Fruit fly (Drosophila melanogaster) whole organism, prepupa: Measurements from ENCODE around the gene TM9SF3.
A peak's percentile ranks its signal among the peaks of the same experiment; 100 is the strongest.

ENCODE experiments used
- Blimp-1 ChIP-seq: fragments of 200-800 bp; sonication (Bioruptor generic); optimal IDR thresholded peaks from 3 replicates; lab custom pipeline; 2017; ENCODE audit warnings: missing biosample characterization, missing genetic modification characterization, mild to moderate bottlenecking, moderate library complexity, missing genetic modification reagents
- CG10631 ChIP-seq: fragments of 200-800 bp; sonication (Bioruptor generic); optimal IDR thresholded peaks from 2 replicates; lab custom pipeline; 2016; ENCODE audit warnings: missing biosample characterization, missing genetic modification characterization
- CG10669 ChIP-seq: fragments of 200-800 bp; sonication (Bioruptor generic); optimal IDR thresholded peaks from 3 replicates; lab custom pipeline; 2018; ENCODE audit warnings: missing biosample characterization, mild to moderate bottlenecking, missing genetic modification characterization, moderate library complexity
- CG11294 ChIP-seq: fragments of 200-800 bp; sonication (Bioruptor generic); IDR thresholded peaks from 2 replicates; pipeline ENCODE4 v1.3.6; 2022; ENCODE audit warnings: missing biosample characterization, missing genetic modification characterization
- CG11762 ChIP-seq: fragments of 200-800 bp; sonication (Bioruptor generic); optimal IDR thresholded peaks from 3 replicates; lab custom pipeline; 2016; ENCODE audit warnings: missing biosample characterization, missing genetic modification characterization; ENCODE audit not compliant: insufficient read depth
- CG11902 ChIP-seq: fragments of 200-800 bp; sonication (Bioruptor generic); optimal IDR thresholded peaks from 3 replicates; lab custom pipeline; 2016; ENCODE audit warnings: missing biosample characterization, missing genetic modification characterization
- CG15336 ChIP-seq: fragments of 200-800 bp; sonication (Bioruptor generic); IDR thresholded peaks from 2 replicates; pipeline ENCODE4 v1.3.6; 2022; ENCODE audit warnings: missing biosample characterization, missing genetic modification characterization
- CG1621 ChIP-seq: fragments of 200-800 bp; sonication (Bioruptor generic); optimal IDR thresholded peaks from 3 replicates; lab custom pipeline; 2018; ENCODE audit warnings: missing biosample characterization, mild to moderate bottlenecking, missing genetic modification characterization
- CG16779 ChIP-seq: fragments of 200-800 bp; sonication (Bioruptor generic); optimal IDR thresholded peaks from 3 replicates; lab custom pipeline; 2017; ENCODE audit warnings: missing biosample characterization, mild to moderate bottlenecking, missing genetic modification characterization
- CG3032 ChIP-seq: fragments of 200-800 bp; optimal IDR thresholded peaks from 2 replicates; lab custom pipeline; 2019; ENCODE audit warnings: missing biosample characterization, mild to moderate bottlenecking, missing genetic modification characterization, moderate library complexity
- CG32006 ChIP-seq: fragments of 200-800 bp; sonication (Bioruptor generic); optimal IDR thresholded peaks from 3 replicates; lab custom pipeline; 2017; ENCODE audit warnings: missing biosample characterization, mild to moderate bottlenecking, missing genetic modification characterization
- CG34406 ChIP-seq: fragments of 200-800 bp; sonication (Bioruptor generic); optimal IDR thresholded peaks from 3 replicates; lab custom pipeline; 2016; ENCODE audit warnings: missing biosample characterization, missing genetic modification characterization
- CG3919 ChIP-seq: fragments of 200-800 bp; sonication (Bioruptor generic); optimal IDR thresholded peaks from 3 replicates; lab custom pipeline; 2016; ENCODE audit warnings: missing biosample characterization, missing genetic modification characterization
- CG4318 ChIP-seq: fragments of 200-800 bp; sonication (Bioruptor generic); optimal IDR thresholded peaks from 3 replicates; lab custom pipeline; 2017; ENCODE audit warnings: missing biosample characterization, mild to moderate bottlenecking, missing genetic modification characterization
- CG6276 ChIP-seq: fragments of 200-800 bp; sonication (Bioruptor generic); optimal IDR thresholded peaks from 2 replicates; lab custom pipeline; 2017; ENCODE audit warnings: missing biosample characterization, mild to moderate bottlenecking, missing genetic modification characterization
- CG6792 ChIP-seq: fragments of 200-800 bp; sonication (Bioruptor generic); optimal IDR thresholded peaks from 3 replicates; lab custom pipeline; 2016; ENCODE audit warnings: missing biosample characterization, missing genetic modification characterization
- CG7368 ChIP-seq: fragments of 200-800 bp; sonication (Bioruptor generic); optimal IDR thresholded peaks from 3 replicates; lab custom pipeline; 2016; ENCODE audit warnings: missing biosample characterization, missing genetic modification characterization
- CG8119 ChIP-seq: fragments of 200-800 bp; sonication (Bioruptor generic); IDR thresholded peaks from 3 replicates; pipeline ENCODE4 v1.3.6; 2022; ENCODE audit warnings: missing biosample characterization, missing genetic modification characterization
- CG8319 ChIP-seq: fragments of 200-800 bp; sonication (Bioruptor generic); optimal IDR thresholded peaks from 3 replicates; lab custom pipeline; 2016; ENCODE audit warnings: missing biosample characterization, missing genetic modification characterization
- CG8632 ChIP-seq: fragments of 200-800 bp; sonication (Bioruptor generic); optimal IDR thresholded peaks from 3 replicates; lab custom pipeline; 2016; ENCODE audit warnings: missing biosample characterization, missing genetic modification characterization
- Eip75B ChIP-seq: fragments of 200-800 bp; sonication (Bioruptor generic); optimal IDR thresholded peaks from 3 replicates; lab custom pipeline; 2016; ENCODE audit warnings: missing biosample characterization, missing genetic modification characterization
- Ets21C ChIP-seq: fragments of 200-800 bp; sonication (Bioruptor generic); optimal IDR thresholded peaks from 3 replicates; lab custom pipeline; 2016; ENCODE audit warnings: missing biosample characterization, missing genetic modification characterization
- Gug ChIP-seq: fragments of 200-800 bp; sonication (Bioruptor generic); IDR thresholded peaks from 2 replicates; pipeline ENCODE4 v1.3.6; 2022; ENCODE audit warnings: missing biosample characterization, missing genetic modification characterization
- Hr38 ChIP-seq: sonication (Bioruptor generic); optimal IDR thresholded peaks from 2 replicates; lab custom pipeline; 2016; ENCODE audit warnings: missing biosample characterization, missing genetic modification characterization
- Hr39 ChIP-seq: fragments of 200-800 bp; sonication (Bioruptor generic); optimal IDR thresholded peaks from 2 replicates; lab custom pipeline; 2016; ENCODE audit warnings: missing biosample characterization, missing genetic modification characterization
- Hr4 ChIP-seq: fragments of 200-800 bp; sonication (Bioruptor generic); optimal IDR thresholded peaks from 3 replicates; lab custom pipeline; 2016; ENCODE audit warnings: missing biosample characterization, missing genetic modification characterization
- Lpt ChIP-seq: fragments of 200-800 bp; sonication (Bioruptor generic); optimal IDR thresholded peaks from 3 replicates; lab custom pipeline; 2016; ENCODE audit warnings: missing biosample characterization, missing genetic modification characterization
- Met ChIP-seq: fragments of 200-800 bp; sonication (Bioruptor generic); optimal IDR thresholded peaks from 3 replicates; lab custom pipeline; 2016; ENCODE audit warnings: missing biosample characterization, missing genetic modification characterization
- OdsH ChIP-seq: fragments of 200-800 bp; sonication (Bioruptor generic); optimal IDR thresholded peaks from 3 replicates; lab custom pipeline; 2016; ENCODE audit warnings: missing biosample characterization, missing genetic modification characterization
- Smox ChIP-seq: fragments of 200-800 bp; sonication (Bioruptor generic); optimal IDR thresholded peaks from 3 replicates; lab custom pipeline; 2016; ENCODE audit warnings: missing biosample characterization, missing genetic modification characterization
- Sox102F ChIP-seq: fragments of 200-800 bp; sonication (Bioruptor generic); optimal IDR thresholded peaks from 2 replicates; lab custom pipeline; 2016; ENCODE audit warnings: missing biosample characterization, mild to moderate bottlenecking, missing genetic modification characterization
- Sox14 ChIP-seq: fragments of 200-800 bp; sonication (Bioruptor generic); optimal IDR thresholded peaks from 3 replicates; lab custom pipeline; 2016; ENCODE audit warnings: missing biosample characterization, missing genetic modification characterization
- achi ChIP-seq: fragments of 200-800 bp; sonication (Bioruptor generic); optimal IDR thresholded peaks from 3 replicates; lab custom pipeline; 2016; ENCODE audit warnings: missing biosample characterization, missing genetic modification characterization
- acj6 ChIP-seq: fragments of 200-800 bp; sonication (Bioruptor generic); optimal IDR thresholded peaks from 3 replicates; lab custom pipeline; 2016; ENCODE audit warnings: missing biosample characterization, missing genetic modification characterization
- cyc ChIP-seq: fragments of 200-800 bp; sonication (Bioruptor generic); optimal IDR thresholded peaks from 3 replicates; lab custom pipeline; 2016; ENCODE audit warnings: missing biosample characterization, missing genetic modification characterization
- dac ChIP-seq: fragments of 200-800 bp; sonication (Bioruptor generic); optimal IDR thresholded peaks from 2 replicates; lab custom pipeline; 2017; ENCODE audit warnings: missing biosample characterization, mild to moderate bottlenecking, missing genetic modification characterization
- dsx ChIP-seq: fragments of 200-800 bp; optimal IDR thresholded peaks from 3 replicates; lab custom pipeline; 2019; ENCODE audit warnings: missing biosample characterization, mild to moderate bottlenecking, missing genetic modification characterization, moderate library complexity; ENCODE audit not compliant: poor library complexity, severe bottlenecking
- eg ChIP-seq: fragments of 200-800 bp; sonication (Bioruptor generic); IDR thresholded peaks from 3 replicates; pipeline ENCODE4 v1.3.6; 2022; ENCODE audit warnings: missing biosample characterization, missing genetic modification characterization
- esn ChIP-seq: fragments of 200-800 bp; sonication (Bioruptor generic); optimal IDR thresholded peaks from 2 replicates; lab custom pipeline; 2016; ENCODE audit warnings: missing biosample characterization, mild to moderate bottlenecking, missing genetic modification characterization, moderate library complexity
- fd59A ChIP-seq: fragments of 200-800 bp; sonication (Bioruptor generic); optimal IDR thresholded peaks from 2 replicates; lab custom pipeline; 2017; ENCODE audit warnings: missing biosample characterization, mild to moderate bottlenecking, missing genetic modification characterization, missing genetic modification reagents
- fd85E ChIP-seq: fragments of 200-800 bp; sonication (Bioruptor generic); optimal IDR thresholded peaks from 3 replicates; lab custom pipeline; 2016; ENCODE audit warnings: missing biosample characterization, missing genetic modification characterization
- lz ChIP-seq: fragments of 200-800 bp; sonication (Bioruptor generic); optimal IDR thresholded peaks from 3 replicates; lab custom pipeline; 2016; ENCODE audit warnings: missing biosample characterization, missing genetic modification characterization
- net ChIP-seq: fragments of 200-800 bp; sonication (Bioruptor generic); optimal IDR thresholded peaks from 3 replicates; lab custom pipeline; 2016; ENCODE audit warnings: missing biosample characterization, missing genetic modification characterization
- spab ChIP-seq: fragments of 200-800 bp; sonication (Bioruptor generic); optimal IDR thresholded peaks from 2 replicates; lab custom pipeline; 2017; ENCODE audit warnings: missing biosample characterization, mild to moderate bottlenecking, missing genetic modification characterization, missing genetic modification reagents
- ss ChIP-seq, 2 experiments: fragments of 200-800 bp; sonication (Bioruptor generic); optimal IDR thresholded peaks; 2 replicates in 1 of 2; 3 replicates in 1 of 2; lab custom pipeline; 2017 to 2018; ENCODE audit warnings: mild to moderate bottlenecking in 2 of 2, missing biosample characterization in 2 of 2, missing genetic modification characterization in 2 of 2, moderate library complexity in 1 of 2
- svp ChIP-seq: fragments of 200-800 bp; sonication (Bioruptor generic); peaks from one replicate; lab custom pipeline; 2016; ENCODE audit warnings: missing biosample characterization, missing genetic modification characterization
- vri ChIP-seq: fragments of 200-800 bp; sonication (Bioruptor generic); optimal IDR thresholded peaks from 3 replicates; lab custom pipeline; 2016; ENCODE audit warnings: missing biosample characterization, mild to moderate bottlenecking, missing genetic modification characterization

TM9SF3 gene

DNA sequence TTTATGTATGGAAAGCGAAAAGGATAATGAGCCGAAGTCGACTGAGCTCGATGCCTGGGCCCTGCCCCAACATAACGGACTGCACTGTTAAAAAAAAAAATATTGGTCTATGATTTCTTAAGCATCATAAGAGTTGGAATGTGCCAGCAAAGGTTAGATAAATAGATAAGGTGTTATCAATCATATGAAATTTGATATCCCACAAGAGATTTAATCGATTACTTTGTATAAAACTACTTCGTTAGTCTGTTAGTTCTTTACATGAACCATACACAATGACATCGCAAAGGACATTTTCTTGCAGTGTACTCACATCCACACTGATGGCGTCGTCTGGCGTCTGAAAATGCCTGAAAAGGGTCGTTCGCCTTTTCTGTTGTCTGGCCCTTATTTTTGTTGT lies 33.7 kb upstream of the TM9SF3 start (continued):
- no peak for TF ChIP-seq CG6276 (GFP tag; lab: Kevin White, UChicago)
- TF ChIP-seq Lpt, result peak; percentile 14
- TF ChIP-seq OdsH (GFP tag; lab: Kevin White, UChicago), result peak; percentile 38
- TF ChIP-seq achi (GFP tag; lab: Kevin White, UChicago), result peak; percentile 50
- peak; percentile 51 for TF ChIP-seq Blimp-1 (GFP tag; lab: Kevin White, UChicago)
- peak; percentile 60 for TF ChIP-seq esn

DNA sequence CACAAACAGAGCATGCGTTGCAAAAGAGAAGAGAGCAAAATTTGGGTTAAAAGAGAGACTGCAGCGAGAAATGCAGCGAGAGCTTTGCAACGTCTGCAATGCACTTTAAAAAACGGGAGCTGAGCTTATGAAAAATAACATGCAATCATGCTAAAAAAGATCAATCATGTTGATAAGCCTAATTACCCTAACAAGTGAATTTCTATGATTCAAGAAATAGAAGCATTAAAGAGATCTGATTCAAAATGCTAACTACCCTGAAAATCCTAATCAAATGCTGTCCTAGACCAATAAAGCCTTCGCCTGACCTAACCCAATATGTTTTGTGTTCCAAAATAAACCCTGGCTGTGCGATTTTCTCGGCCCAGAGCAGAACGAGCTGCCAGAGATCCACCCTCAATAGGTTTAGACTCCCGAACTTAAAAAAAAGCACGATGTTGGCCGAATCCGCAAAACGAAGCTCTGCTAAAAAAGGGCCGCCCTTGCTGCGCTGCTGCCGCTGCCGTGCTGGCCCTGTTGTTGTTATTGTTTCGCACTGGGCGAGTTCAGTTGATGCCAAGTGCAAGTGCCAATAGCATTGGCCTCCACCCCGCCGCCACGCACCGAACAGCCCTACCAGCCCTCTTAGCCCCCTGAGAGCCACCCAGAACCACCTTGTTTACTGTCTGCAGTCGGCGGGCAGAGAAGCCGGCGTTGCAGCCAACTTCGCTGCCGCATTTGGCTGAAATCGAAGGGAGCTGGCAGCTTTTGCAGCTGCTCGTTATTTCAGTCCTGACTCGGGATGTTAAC lies 31.7 kb upstream of the TM9SF3 start:
- peak; percentile 29 for TF ChIP-seq CG34406 (GFP tag; lab: Kevin White, UChicago)
- TF ChIP-seq CG7368, result no peak
- no peak for TF ChIP-seq Hr38 (GFP tag; lab: Kevin White, UChicago)
- no peak for TF ChIP-seq Blimp-1 (GFP tag; lab: Kevin White, UChicago)
- peak; percentile 36 for TF ChIP-seq CG6792 (GFP tag; lab: Kevin White, UChicago)
- TF ChIP-seq vri, result no peak
- TF ChIP-seq CG3032 (tag; lab: Kevin White, UChicago), result peak; percentile 39
- peak; percentile 55 for TF ChIP-seq CG3919 (GFP tag; lab: Kevin White, UChicago)
- peak; percentile 7 for TF ChIP-seq CG8632
- no peak for TF ChIP-seq CG11902 (GFP tag; lab: Kevin White, UChicago)
- TF ChIP-seq Ets21C (GFP tag; lab: Kevin White, UChicago), result no peak
- peak; percentile 41 for TF ChIP-seq net (GFP tag; lab: Kevin White, UChicago)
- TF ChIP-seq cyc, result no peak
- no peak for TF ChIP-seq CG8319 (GFP tag; lab: Kevin White, UChicago)
- TF ChIP-seq CG32006 (GFP tag; lab: Kevin White, UChicago), result peak; percentile 55
- peak; percentile 64 for TF ChIP-seq CG10631
- TF ChIP-seq Lpt, result no peak
- TF ChIP-seq Met (GFP tag; lab: Kevin White, UChicago), result peak; percentile 4
- peak; percentile 56 for TF ChIP-seq CG15336 (GFP tag; lab: Robert Waterston, UW)
- peak; percentile 52 for TF ChIP-seq OdsH (GFP tag; lab: Kevin White, UChicago)
- peak; percentile 54 for TF ChIP-seq Hr4 (GFP tag; lab: Kevin White, UChicago)
- peak; percentile 36 for TF ChIP-seq acj6 (GFP tag; lab: Kevin White, UChicago)
- TF ChIP-seq CG10669, result peak; percentile 34
- no peak for TF ChIP-seq CG1621
- TF ChIP-seq fd59A (GFP tag; lab: Kevin White, UChicago), result peak; percentile 12
- TF ChIP-seq CG6276 (GFP tag; lab: Kevin White, UChicago), result no peak
- TF ChIP-seq Sox102F, result no peak
- TF ChIP-seq achi (GFP tag; lab: Kevin White, UChicago), result peak; percentile 27
- TF ChIP-seq CG11294, result no peak
- no peak for TF ChIP-seq fd85E (GFP tag; lab: Kevin White, UChicago)
- no peak for TF ChIP-seq CG16779
- peak; percentile 31 for TF ChIP-seq spab (GFP tag; lab: Kevin White, UChicago)
- no peak for TF ChIP-seq Gug (GFP tag; lab: Robert Waterston, UW)
- peak; percentile 50 for TF ChIP-seq svp (GFP tag; lab: Kevin White, UChicago)
- TF ChIP-seq CG4318, result peak; percentile 6
- TF ChIP-seq CG8119, result peak; percentile 52; the same call in 2 of the 3 replicates
- peak; percentile 50 for TF ChIP-seq Sox14
- peak; percentile 18 for TF ChIP-seq esn
- TF ChIP-seq CG11762 (GFP tag; lab: Kevin White, UChicago), result peak; percentile 14
- peak; percentile 18 for TF ChIP-seq Hr39 (GFP tag; lab: Kevin White, UChicago)
- peak; percentile 13 for TF ChIP-seq Smox (GFP tag; lab: Kevin White, UChicago)
- peak; percentile 21 for TF ChIP-seq dac
- peak; percentile 9 for TF ChIP-seq dsx
- peak; percentile 19 for TF ChIP-seq lz (GFP tag; lab: Kevin White, UChicago)
- TF ChIP-seq Eip75B (GFP tag; lab: Kevin White, UChicago), result peak; percentile 7
- TF ChIP-seq ss (GFP tag; optimal IDR thresholded peaks at IDR 0.05; lab: Kevin White, UChicago), result peak in 1 of 2 experiments; percentile 41
- peak; percentile 34; the same call in 1 of the 3 replicates for TF ChIP-seq eg (GFP tag; lab: Robert Waterston, UW)
